Worm (Caenorhabditis elegans) whole organism, late embryonic: ENCODE measurements around the gene ZK512.1.

ENCODE experiments used
- C08G9.2 ChIP-seq: sonication (generic microtip); optimal IDR thresholded peaks from 2 replicates; lab custom pipeline; 2016; ENCODE audit warnings: mild to moderate bottlenecking, missing genetic modification characterization, moderate library complexity, missing compliant biosample characterization
- C38D4.7 ChIP-seq: fragments of 200-800 bp; sonication (Bioruptor generic); optimal IDR thresholded peaks from 2 replicates; lab custom pipeline; 2018; ENCODE audit warnings: mild to moderate bottlenecking, missing genetic modification characterization, moderate library complexity, missing compliant biosample characterization
- F13H6.1 ChIP-seq: sonication (generic microtip); optimal IDR thresholded peaks from 2 replicates; lab custom pipeline; 2016; ENCODE audit warnings: missing genetic modification characterization, missing compliant biosample characterization
- K09A11.1 ChIP-seq: sonication (generic microtip); optimal IDR thresholded peaks from 2 replicates; lab custom pipeline; 2017; ENCODE audit warnings: antibody characterized with exemption, mild to moderate bottlenecking, missing genetic modification characterization, missing compliant biosample characterization; ENCODE audit not compliant: insufficient read depth
- T23F11.4 ChIP-seq: fragments of 200-800 bp; sonication (Bioruptor generic); optimal IDR thresholded peaks from 2 replicates; lab custom pipeline; 2018; ENCODE audit warnings: mild to moderate bottlenecking, missing genetic modification characterization, missing compliant biosample characterization
- ama-1 ChIP-seq: fragments of 150-350 bp; optimal IDR thresholded peaks from 2 replicates; lab custom pipeline; 2014
- ceh-14 ChIP-seq: sonication (generic microtip); optimal IDR thresholded peaks from 2 replicates; lab custom pipeline; 2016; ENCODE audit warnings: missing genotype, missing genetic modification characterization, missing compliant biosample characterization
- ceh-18 ChIP-seq: sonication (generic microtip); optimal IDR thresholded peaks from 2 replicates; lab custom pipeline; 2016; ENCODE audit warnings: missing genetic modification characterization, missing compliant biosample characterization
- ceh-19 ChIP-seq: fragments of 200-800 bp; sonication (Bioruptor generic); optimal IDR thresholded peaks from 2 replicates; lab custom pipeline; 2018; ENCODE audit warnings: mild to moderate bottlenecking, missing genetic modification characterization, missing compliant biosample characterization
- ceh-24 ChIP-seq: sonication (generic microtip); optimal IDR thresholded peaks from 2 replicates; lab custom pipeline; 2016; ENCODE audit warnings: mild to moderate bottlenecking, missing genetic modification characterization, missing compliant biosample characterization
- ceh-34 ChIP-seq: sonication (generic microtip); optimal IDR thresholded peaks from 2 replicates; lab custom pipeline; 2016; ENCODE audit warnings: mild to moderate bottlenecking, missing genetic modification characterization, missing compliant biosample characterization
- ceh-45 ChIP-seq: fragments of 200-800 bp; sonication (Bioruptor generic); IDR thresholded peaks from 2 replicates; pipeline ENCODE4 v1.3.6; 2022; ENCODE audit warnings: missing genetic modification reagents, missing genetic modification characterization, missing compliant biosample characterization
- ceh-48 ChIP-seq: sonication (generic microtip); optimal IDR thresholded peaks from 2 replicates; lab custom pipeline; 2016; ENCODE audit warnings: missing genetic modification characterization, inconsistent platforms, missing compliant biosample characterization
- che-1 ChIP-seq: sonication (generic microtip); optimal IDR thresholded peaks from 2 replicates; lab custom pipeline; 2016; ENCODE audit warnings: mild to moderate bottlenecking, missing genetic modification characterization, missing compliant biosample characterization
- dmd-4 ChIP-seq: sonication (generic microtip); optimal IDR thresholded peaks from 2 replicates; lab custom pipeline; 2016; ENCODE audit warnings: borderline replicate concordance, missing genetic modification characterization, missing compliant biosample characterization
- dve-1 ChIP-seq: sonication (generic microtip); optimal IDR thresholded peaks from 2 replicates; lab custom pipeline; 2017; ENCODE audit warnings: antibody characterized with exemption, mild to moderate bottlenecking, missing genetic modification characterization, missing compliant biosample characterization
- elt-2 ChIP-seq: sonication (generic microtip); optimal IDR thresholded peaks from 2 replicates; lab custom pipeline; 2016; ENCODE audit warnings: missing genetic modification reagents, missing genetic modification characterization, missing compliant biosample characterization
- ets-4 ChIP-seq: sonication (generic microtip); optimal IDR thresholded peaks from 2 replicates; lab custom pipeline; 2016; ENCODE audit warnings: missing genetic modification characterization, missing compliant biosample characterization
- fkh-6 ChIP-seq: sonication (generic microtip); optimal IDR thresholded peaks from 2 replicates; lab custom pipeline; 2016; ENCODE audit warnings: missing genetic modification characterization, missing compliant biosample characterization
- gmeb-2 ChIP-seq: sonication (generic microtip); optimal IDR thresholded peaks from 2 replicates; lab custom pipeline; 2016; ENCODE audit warnings: missing genetic modification characterization, inconsistent platforms, missing compliant biosample characterization
- hlh-15 ChIP-seq: sonication (generic microtip); optimal IDR thresholded peaks from 2 replicates; lab custom pipeline; 2016; ENCODE audit warnings: missing genetic modification characterization, missing compliant biosample characterization
- hlh-8 ChIP-seq: sonication (generic microtip); optimal IDR thresholded peaks from 2 replicates; lab custom pipeline; 2016; ENCODE audit warnings: missing genotype, missing genetic modification characterization, missing compliant biosample characterization
- lim-6 ChIP-seq: sonication (generic microtip); optimal IDR thresholded peaks from 2 replicates; lab custom pipeline; 2016; ENCODE audit warnings: missing genetic modification characterization, missing compliant biosample characterization
- mec-3 ChIP-seq: sonication (generic microtip); optimal IDR thresholded peaks from 2 replicates; lab custom pipeline; 2016; ENCODE audit warnings: borderline replicate concordance, missing genetic modification characterization, missing compliant biosample characterization
- nfya-1 ChIP-seq: sonication (generic microtip); optimal IDR thresholded peaks from 2 replicates; lab custom pipeline; 2017; ENCODE audit warnings: missing genetic modification characterization, mild to moderate bottlenecking, missing compliant biosample characterization, antibody characterized with exemption, moderate library complexity
- nhr-11 ChIP-seq: fragments of 150-350 bp; optimal IDR thresholded peaks from 2 replicates; lab custom pipeline; 2014; ENCODE audit warnings: missing biosample characterization, missing genetic modification characterization
- odd-2 ChIP-seq: sonication (generic microtip); optimal IDR thresholded peaks from 2 replicates; lab custom pipeline; 2017; ENCODE audit warnings: antibody characterized with exemption, mild to moderate bottlenecking, missing genetic modification characterization, missing compliant biosample characterization
- pag-3 ChIP-seq: sonication (generic microtip); optimal IDR thresholded peaks from 2 replicates; lab custom pipeline; 2016; ENCODE audit warnings: missing compliant biosample characterization, missing genetic modification characterization, borderline replicate concordance
- pros-1 ChIP-seq: fragments of 150-350 bp; optimal IDR thresholded peaks from 2 replicates; lab custom pipeline; 2014; ENCODE audit warnings: missing biosample characterization, missing genetic modification reagents, missing genetic modification characterization
- ref-2 ChIP-seq: sonication (generic microtip); optimal IDR thresholded peaks from 2 replicates; lab custom pipeline; 2016; ENCODE audit warnings: missing genetic modification characterization, missing compliant biosample characterization
- rnt-1 ChIP-seq: sonication (generic microtip); optimal IDR thresholded peaks from 2 replicates; lab custom pipeline; 2016; ENCODE audit warnings: missing genetic modification characterization, missing compliant biosample characterization
- syd-9 ChIP-seq: sonication (generic microtip); optimal IDR thresholded peaks from 2 replicates; lab custom pipeline; 2016; ENCODE audit warnings: mild to moderate bottlenecking, missing genetic modification characterization, moderate library complexity, missing compliant biosample characterization
- tbx-7 ChIP-seq: sonication (generic microtip); optimal IDR thresholded peaks from 2 replicates; lab custom pipeline; 2016; ENCODE audit warnings: missing genotype, missing genetic modification characterization, missing compliant biosample characterization
- unc-42 ChIP-seq: sonication (generic microtip); optimal IDR thresholded peaks from 2 replicates; lab custom pipeline; 2016; ENCODE audit warnings: missing genotype, missing genetic modification characterization, missing compliant biosample characterization
- ztf-16 ChIP-seq: sonication (generic microtip); optimal IDR thresholded peaks from 2 replicates; lab custom pipeline; 2017; ENCODE audit warnings: missing genetic modification characterization, missing compliant biosample characterization

The ZK512.1 gene

ce11 chrIII:9154766-9155165, 40.0 kb downstream of the ZK512.1 start, which contains the start of gene irld-34:
irld-34 (plus strand) TSS chrIII:9155066.
- TF ChIP-seq ztf-16 (no peak), tbx-7 (tag; lab: Kevin White, UChicago) (no peak), elt-2 (no peak), nfya-1 (tag; lab: Kevin White, UChicago) (no peak), T23F11.4 (GFP tag; lab: Kevin White, UChicago) (no peak), ceh-45 (GFP tag; lab: Robert Waterston, UW) (no peak), gmeb-2 (tag; lab: Kevin White, UChicago) (no peak), pag-3 (tag; lab: Kevin White, UChicago) (no peak), dve-1 (tag; lab: Kevin White, UChicago) (no peak), nhr-11 (no peak), che-1 (no peak), ets-4 (tag; lab: Kevin White, UChicago) (no peak), lim-6 (no peak), ref-2 (no peak), pros-1 (no peak), F13H6.1 (tag; lab: Kevin White, UChicago) (no peak), hlh-8 (no peak), ceh-34 (tag; lab: Kevin White, UChicago) (no peak)

DNA sequence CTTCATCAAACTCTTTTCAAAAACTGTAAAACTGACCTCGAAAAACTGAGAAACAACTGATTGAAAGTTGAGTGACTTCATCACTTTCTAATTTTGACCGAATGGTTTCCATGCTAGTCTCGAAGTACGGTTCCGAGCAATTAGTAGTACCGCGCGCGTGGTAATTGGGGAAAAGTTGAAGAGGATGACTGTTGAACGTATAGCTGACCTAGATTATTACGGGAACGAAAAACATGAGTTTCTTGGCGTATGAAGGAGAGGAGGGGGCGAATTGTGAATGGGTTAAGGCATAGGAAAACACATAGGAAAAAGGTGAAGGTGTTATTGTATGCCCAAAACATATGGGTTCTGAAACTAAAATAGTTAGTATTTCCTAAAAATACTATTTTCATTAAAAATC, 46.8 kb downstream of the ZK512.1 start, which contains the start of gene ptr-9:
Gene ptr-9 (minus strand): TSS at position 101 of the 400 bp plus-strand sequence.
- TF ChIP-seq fkh-6 (tag; lab: Kevin White, UChicago) (no peak), mec-3 (no peak), T23F11.4 (GFP tag; lab: Kevin White, UChicago) (no peak), ceh-19 (GFP tag; lab: Kevin White, UChicago) (no peak), odd-2 (no peak), syd-9 (tag; lab: Kevin White, UChicago) (no peak), lim-6 (no peak), ceh-24 (tag; lab: Kevin White, UChicago) (no peak), ceh-14 (tag; lab: Kevin White, UChicago) (no peak), ama-1 (lab: Kevin White, UChicago) (no peak), ceh-48 (no peak), ztf-16 (no peak), dmd-4 (tag; lab: Kevin White, UChicago) (no peak), C08G9.2 (tag; lab: Kevin White, UChicago) (no peak), hlh-15 (no peak), C38D4.7 (GFP tag; lab: Kevin White, UChicago) (no peak), rnt-1 (tag; lab: Kevin White, UChicago) (no peak)

- TF ChIP-seq unc-42 (tag; lab: Kevin White, UChicago): no peak
- TF ChIP-seq K09A11.1 (tag; lab: Kevin White, UChicago): no peak
- TF ChIP-seq ceh-45 (GFP tag; lab: Robert Waterston, UW): no peak
- no peak for TF ChIP-seq ceh-18 (tag; lab: Kevin White, UChicago)
Measured at ce11 chrIII:9162634-9163118, 47.9 kb downstream of the ZK512.1 start, which contains the start of gene dgk-3. dgk-3 (plus strand) TSS chrIII:9163068.
